Fruit fly (Drosophila melanogaster) whole organism, prepupa: ENCODE results near the gene pHCl-1.

Source experiments
- Blimp-1 ChIP-seq: fragments of 200-800 bp; sonication (Bioruptor generic); optimal IDR thresholded peaks from 3 replicates; lab custom pipeline; 2017; ENCODE audit warnings: missing biosample characterization, missing genetic modification characterization, mild to moderate bottlenecking, moderate library complexity, missing genetic modification reagents
- CG10631 ChIP-seq: fragments of 200-800 bp; sonication (Bioruptor generic); optimal IDR thresholded peaks from 2 replicates; lab custom pipeline; 2016; ENCODE audit warnings: missing biosample characterization, missing genetic modification characterization
- CG10669 ChIP-seq: fragments of 200-800 bp; sonication (Bioruptor generic); optimal IDR thresholded peaks from 3 replicates; lab custom pipeline; 2018; ENCODE audit warnings: missing biosample characterization, mild to moderate bottlenecking, missing genetic modification characterization, moderate library complexity
- CG11294 ChIP-seq: fragments of 200-800 bp; sonication (Bioruptor generic); IDR thresholded peaks from 2 replicates; pipeline ENCODE4 v1.3.6; 2022; ENCODE audit warnings: missing biosample characterization, missing genetic modification characterization
- CG11762 ChIP-seq: fragments of 200-800 bp; sonication (Bioruptor generic); optimal IDR thresholded peaks from 3 replicates; lab custom pipeline; 2016; ENCODE audit warnings: missing biosample characterization, missing genetic modification characterization; ENCODE audit not compliant: insufficient read depth
- CG11902 ChIP-seq: fragments of 200-800 bp; sonication (Bioruptor generic); optimal IDR thresholded peaks from 3 replicates; lab custom pipeline; 2016; ENCODE audit warnings: missing biosample characterization, missing genetic modification characterization
- CG15336 ChIP-seq: fragments of 200-800 bp; sonication (Bioruptor generic); IDR thresholded peaks from 2 replicates; pipeline ENCODE4 v1.3.6; 2022; ENCODE audit warnings: missing biosample characterization, missing genetic modification characterization
- CG1621 ChIP-seq: fragments of 200-800 bp; sonication (Bioruptor generic); optimal IDR thresholded peaks from 3 replicates; lab custom pipeline; 2018; ENCODE audit warnings: missing biosample characterization, mild to moderate bottlenecking, missing genetic modification characterization
- CG3032 ChIP-seq: fragments of 200-800 bp; optimal IDR thresholded peaks from 2 replicates; lab custom pipeline; 2019; ENCODE audit warnings: missing biosample characterization, mild to moderate bottlenecking, missing genetic modification characterization, moderate library complexity
- CG31627 ChIP-seq: fragments of 200-800 bp; sonication (Bioruptor generic); optimal IDR thresholded peaks from 3 replicates; lab custom pipeline; 2016; ENCODE audit warnings: missing biosample characterization, missing genetic modification characterization
- CG32006 ChIP-seq: fragments of 200-800 bp; sonication (Bioruptor generic); optimal IDR thresholded peaks from 3 replicates; lab custom pipeline; 2017; ENCODE audit warnings: missing biosample characterization, mild to moderate bottlenecking, missing genetic modification characterization
- CG34406 ChIP-seq: fragments of 200-800 bp; sonication (Bioruptor generic); optimal IDR thresholded peaks from 3 replicates; lab custom pipeline; 2016; ENCODE audit warnings: missing biosample characterization, missing genetic modification characterization
- CG4318 ChIP-seq: fragments of 200-800 bp; sonication (Bioruptor generic); optimal IDR thresholded peaks from 3 replicates; lab custom pipeline; 2017; ENCODE audit warnings: missing biosample characterization, mild to moderate bottlenecking, missing genetic modification characterization
- CG6276 ChIP-seq: fragments of 200-800 bp; sonication (Bioruptor generic); optimal IDR thresholded peaks from 2 replicates; lab custom pipeline; 2017; ENCODE audit warnings: missing biosample characterization, mild to moderate bottlenecking, missing genetic modification characterization
- CG6792 ChIP-seq: fragments of 200-800 bp; sonication (Bioruptor generic); optimal IDR thresholded peaks from 3 replicates; lab custom pipeline; 2016; ENCODE audit warnings: missing biosample characterization, missing genetic modification characterization
- CG6808 ChIP-seq: fragments of 200-800 bp; sonication (Bioruptor generic); optimal IDR thresholded peaks from 3 replicates; lab custom pipeline; 2017; ENCODE audit warnings: missing biosample characterization, missing genetic modification characterization, mild to moderate bottlenecking, moderate library complexity, missing genetic modification reagents
- CG6854 ChIP-seq: fragments of 200-800 bp; sonication (Bioruptor generic); optimal IDR thresholded peaks from 2 replicates; lab custom pipeline; 2017; ENCODE audit warnings: missing biosample characterization, mild to moderate bottlenecking, missing genetic modification characterization
- CG8119 ChIP-seq: fragments of 200-800 bp; sonication (Bioruptor generic); IDR thresholded peaks from 3 replicates; pipeline ENCODE4 v1.3.6; 2022; ENCODE audit warnings: missing biosample characterization, missing genetic modification characterization
- CG8632 ChIP-seq: fragments of 200-800 bp; sonication (Bioruptor generic); optimal IDR thresholded peaks from 3 replicates; lab custom pipeline; 2016; ENCODE audit warnings: missing biosample characterization, missing genetic modification characterization
- CG9139 ChIP-seq: fragments of 200-800 bp; sonication (Bioruptor generic); optimal IDR thresholded peaks from 3 replicates; lab custom pipeline; 2017; ENCODE audit warnings: missing biosample characterization, mild to moderate bottlenecking, missing genetic modification characterization
- Eip75B ChIP-seq: fragments of 200-800 bp; sonication (Bioruptor generic); optimal IDR thresholded peaks from 3 replicates; lab custom pipeline; 2016; ENCODE audit warnings: missing biosample characterization, missing genetic modification characterization
- Eip78C ChIP-seq: fragments of 200-800 bp; sonication (Bioruptor generic); peaks from one replicate; lab custom pipeline; 2016; ENCODE audit warnings: missing biosample characterization, missing genetic modification characterization
- Eip93F ChIP-seq: fragments of 200-800 bp; sonication (Bioruptor generic); optimal IDR thresholded peaks from 2 replicates; lab custom pipeline; 2016; ENCODE audit warnings: missing biosample characterization, mild to moderate bottlenecking, missing genetic modification characterization
- Gug ChIP-seq: fragments of 200-800 bp; sonication (Bioruptor generic); IDR thresholded peaks from 2 replicates; pipeline ENCODE4 v1.3.6; 2022; ENCODE audit warnings: missing biosample characterization, missing genetic modification characterization
- Hr38 ChIP-seq: sonication (Bioruptor generic); optimal IDR thresholded peaks from 2 replicates; lab custom pipeline; 2016; ENCODE audit warnings: missing biosample characterization, missing genetic modification characterization
- Hr39 ChIP-seq: fragments of 200-800 bp; sonication (Bioruptor generic); optimal IDR thresholded peaks from 2 replicates; lab custom pipeline; 2016; ENCODE audit warnings: missing biosample characterization, missing genetic modification characterization
- Hr4 ChIP-seq: fragments of 200-800 bp; sonication (Bioruptor generic); optimal IDR thresholded peaks from 3 replicates; lab custom pipeline; 2016; ENCODE audit warnings: missing biosample characterization, missing genetic modification characterization
- Met ChIP-seq: fragments of 200-800 bp; sonication (Bioruptor generic); optimal IDR thresholded peaks from 3 replicates; lab custom pipeline; 2016; ENCODE audit warnings: missing biosample characterization, missing genetic modification characterization
- OdsH ChIP-seq: fragments of 200-800 bp; sonication (Bioruptor generic); optimal IDR thresholded peaks from 3 replicates; lab custom pipeline; 2016; ENCODE audit warnings: missing biosample characterization, missing genetic modification characterization
- Sox14 ChIP-seq: fragments of 200-800 bp; sonication (Bioruptor generic); optimal IDR thresholded peaks from 3 replicates; lab custom pipeline; 2016; ENCODE audit warnings: missing biosample characterization, missing genetic modification characterization
- Sox15 ChIP-seq: fragments of 200-800 bp; sonication (Bioruptor generic); optimal IDR thresholded peaks from 3 replicates; lab custom pipeline; 2016; ENCODE audit warnings: missing biosample characterization, missing genetic modification characterization
- achi ChIP-seq: fragments of 200-800 bp; sonication (Bioruptor generic); optimal IDR thresholded peaks from 3 replicates; lab custom pipeline; 2016; ENCODE audit warnings: missing biosample characterization, missing genetic modification characterization
- acj6 ChIP-seq: fragments of 200-800 bp; sonication (Bioruptor generic); optimal IDR thresholded peaks from 3 replicates; lab custom pipeline; 2016; ENCODE audit warnings: missing biosample characterization, missing genetic modification characterization
- cyc ChIP-seq: fragments of 200-800 bp; sonication (Bioruptor generic); optimal IDR thresholded peaks from 3 replicates; lab custom pipeline; 2016; ENCODE audit warnings: missing biosample characterization, missing genetic modification characterization
- dac ChIP-seq: fragments of 200-800 bp; sonication (Bioruptor generic); optimal IDR thresholded peaks from 2 replicates; lab custom pipeline; 2017; ENCODE audit warnings: missing biosample characterization, mild to moderate bottlenecking, missing genetic modification characterization
- dsx ChIP-seq: fragments of 200-800 bp; optimal IDR thresholded peaks from 3 replicates; lab custom pipeline; 2019; ENCODE audit warnings: missing biosample characterization, mild to moderate bottlenecking, missing genetic modification characterization, moderate library complexity; ENCODE audit not compliant: poor library complexity, severe bottlenecking
- eg ChIP-seq: fragments of 200-800 bp; sonication (Bioruptor generic); IDR thresholded peaks from 3 replicates; pipeline ENCODE4 v1.3.6; 2022; ENCODE audit warnings: missing biosample characterization, missing genetic modification characterization
- esn ChIP-seq: fragments of 200-800 bp; sonication (Bioruptor generic); optimal IDR thresholded peaks from 2 replicates; lab custom pipeline; 2016; ENCODE audit warnings: missing biosample characterization, mild to moderate bottlenecking, missing genetic modification characterization, moderate library complexity
- fd85E ChIP-seq: fragments of 200-800 bp; sonication (Bioruptor generic); optimal IDR thresholded peaks from 3 replicates; lab custom pipeline; 2016; ENCODE audit warnings: missing biosample characterization, missing genetic modification characterization
- fkh ChIP-seq: fragments of 200-800 bp; sonication (Bioruptor generic); optimal IDR thresholded peaks from 3 replicates; lab custom pipeline; 2017; ENCODE audit warnings: missing biosample characterization, mild to moderate bottlenecking, missing genetic modification characterization, moderate library complexity
- lz ChIP-seq: fragments of 200-800 bp; sonication (Bioruptor generic); optimal IDR thresholded peaks from 3 replicates; lab custom pipeline; 2016; ENCODE audit warnings: missing biosample characterization, missing genetic modification characterization
- net ChIP-seq: fragments of 200-800 bp; sonication (Bioruptor generic); optimal IDR thresholded peaks from 3 replicates; lab custom pipeline; 2016; ENCODE audit warnings: missing biosample characterization, missing genetic modification characterization
- pdm3 ChIP-seq: fragments of 200-800 bp; sonication (Bioruptor generic); optimal IDR thresholded peaks from 3 replicates; lab custom pipeline; 2016; ENCODE audit warnings: missing biosample characterization, missing genetic modification characterization
- salr ChIP-seq, 2 experiments: fragments of 200-800 bp; sonication (Bioruptor generic); optimal IDR thresholded peaks; 3 replicates each; lab custom pipeline; 2016 to 2018; ENCODE audit warnings: missing biosample characterization in 2 of 2, missing genetic modification characterization in 2 of 2, mild to moderate bottlenecking in 1 of 2
- spab ChIP-seq: fragments of 200-800 bp; sonication (Bioruptor generic); optimal IDR thresholded peaks from 2 replicates; lab custom pipeline; 2017; ENCODE audit warnings: missing biosample characterization, mild to moderate bottlenecking, missing genetic modification characterization, missing genetic modification reagents
- ss ChIP-seq, 2 experiments: fragments of 200-800 bp; sonication (Bioruptor generic); optimal IDR thresholded peaks; 2 replicates in 1 of 2; 3 replicates in 1 of 2; lab custom pipeline; 2017 to 2018; ENCODE audit warnings: mild to moderate bottlenecking in 2 of 2, missing biosample characterization in 2 of 2, missing genetic modification characterization in 2 of 2, moderate library complexity in 1 of 2
- svp ChIP-seq: fragments of 200-800 bp; sonication (Bioruptor generic); peaks from one replicate; lab custom pipeline; 2016; ENCODE audit warnings: missing biosample characterization, missing genetic modification characterization
- vri ChIP-seq: fragments of 200-800 bp; sonication (Bioruptor generic); optimal IDR thresholded peaks from 3 replicates; lab custom pipeline; 2016; ENCODE audit warnings: missing biosample characterization, mild to moderate bottlenecking, missing genetic modification characterization

Gene pHCl-1

dm6 chr3L:15940823-15941222, 42.0 kb upstream of the pHCl-1 start (continued):
- TF ChIP-seq Sox15 (GFP tag; lab: Kevin White, UChicago) (peak; percentile 88), Hr38 (GFP tag; lab: Kevin White, UChicago) (peak; percentile 31), CG10669 (GFP tag; lab: Kevin White, UChicago) (peak; percentile 85), Blimp-1 (GFP tag; lab: Kevin White, UChicago) (peak; percentile 83), vri (peak; percentile 75), CG8632 (GFP tag; lab: Kevin White, UChicago) (peak; percentile 90), pdm3 (GFP tag; lab: Kevin White, UChicago) (peak; percentile 94), cyc (peak; percentile 92), esn (GFP tag; lab: Kevin White, UChicago) (peak; percentile 93), ss (GFP tag; optimal IDR thresholded peaks at IDR 0.05; lab: Kevin White, UChicago) (peak in 1 of 2 experiments; percentile 82)

- TF ChIP-seq CG8632 (GFP tag; lab: Kevin White, UChicago) (peak; percentile 22), CG1621 (tag; lab: Kevin White, UChicago) (peak; percentile 23), dac (GFP tag; lab: Kevin White, UChicago) (peak; percentile 60), ss (GFP tag; optimal IDR thresholded peaks at IDR 0.05; lab: Kevin White, UChicago) (peak; percentile 14 to 47), dsx (GFP tag; lab: Kevin White, UChicago) (peak; percentile 10), cyc (no peak), spab (GFP tag; lab: Kevin White, UChicago) (peak; percentile 19), acj6 (GFP tag; lab: Kevin White, UChicago) (peak; percentile 50), CG11902 (GFP tag; lab: Kevin White, UChicago) (no peak), achi (GFP tag; lab: Kevin White, UChicago) (peak; percentile 59), CG15336 (peak; percentile 80), esn (GFP tag; lab: Kevin White, UChicago) (peak; percentile 13), vri (no peak), Eip93F (GFP tag; lab: Kevin White, UChicago) (no peak), CG34406 (GFP tag; lab: Kevin White, UChicago) (peak; percentile 58), Eip78C (GFP tag; lab: Kevin White, UChicago) (peak; percentile 86), CG6276 (GFP tag; lab: Kevin White, UChicago) (peak; percentile 65), fd85E (GFP tag; lab: Kevin White, UChicago) (no peak), Gug (GFP tag; lab: Robert Waterston, UW) (peak; percentile 62), CG6792 (GFP tag; lab: Kevin White, UChicago) (peak; percentile 14), Eip75B (GFP tag; lab: Kevin White, UChicago) (no peak), salr (GFP tag; optimal IDR thresholded peaks at IDR 0.05; lab: Kevin White, UChicago) (peak; percentile 35 to 45), lz (peak; percentile 2), svp (GFP tag; lab: Kevin White, UChicago) (no peak), CG8119 (peak; percentile 75), CG31627 (GFP tag; lab: Kevin White, UChicago) (peak; percentile 18), OdsH (GFP tag; lab: Kevin White, UChicago) (peak; percentile 61), Met (GFP tag; lab: Kevin White, UChicago) (peak; percentile 30), fkh (GFP tag; lab: Kevin White, UChicago) (peak; percentile 69), Sox14 (GFP tag; lab: Kevin White, UChicago) (peak; percentile 1), CG11294 (GFP tag; lab: Robert Waterston, UW) (peak; percentile 55), CG32006 (GFP tag; lab: Kevin White, UChicago) (peak; percentile 80), Hr4 (peak; percentile 78), CG6808 (GFP tag; lab: Kevin White, UChicago) (peak; percentile 25), net (GFP tag; lab: Kevin White, UChicago) (peak; percentile 57), Hr38 (GFP tag; lab: Kevin White, UChicago) (no peak), eg (GFP tag; lab: Robert Waterston, UW) (peak; percentile 80), CG3032 (peak; percentile 59), CG6854 (GFP tag; lab: Kevin White, UChicago) (no peak), CG11762 (GFP tag; lab: Kevin White, UChicago) (peak; percentile 39), CG10669 (GFP tag; lab: Kevin White, UChicago) (peak; percentile 52), Hr39 (GFP tag; lab: Kevin White, UChicago) (peak; percentile 11), CG4318 (peak; percentile 65), CG10631 (GFP tag; lab: Kevin White, UChicago) (peak; percentile 54), CG9139 (GFP tag; lab: Kevin White, UChicago) (peak; percentile 21)
These were observed 26.1 kb upstream of the pHCl-1 start, which contains the start of gene sff for dm6 chr3L:15924811-15925437. sff (minus strand) TSS chr3L:15924861.
